Worm (Caenorhabditis elegans) whole organism, L4 larva: Measurements from ENCODE around the gene F48G7.9.

Source experiments
- lin-29 ChIP-seq: fragments of 200-800 bp; sonication (Bioruptor generic); IDR thresholded peaks from 2 replicates; pipeline ENCODE4 v1.3.6; 2022; ENCODE audit warnings: missing genetic modification reagents, missing genetic modification characterization, missing compliant biosample characterization
- nhr-10 ChIP-seq: fragments of 150-350 bp; optimal IDR thresholded peaks from 2 replicates; lab custom pipeline; 2014; ENCODE audit warnings: missing biosample characterization, missing genetic modification characterization
- nhr-28 ChIP-seq: fragments of 150-350 bp; optimal IDR thresholded peaks from 2 replicates; lab custom pipeline; 2014; ENCODE audit warnings: missing biosample characterization, missing genetic modification characterization
- unc-39 ChIP-seq: sonication (generic microtip); optimal IDR thresholded peaks from 2 replicates; lab custom pipeline; 2017; ENCODE audit warnings: missing biosample characterization, missing genetic modification characterization

- TF ChIP-seq lin-29 (GFP tag; lab: Robert Waterston, UW) (no peak), unc-39 (tag; lab: Kevin White, UChicago) (no peak), nhr-10 (no peak), nhr-28 (tag; lab: Kevin White, UChicago) (no peak)
Observed at ce11 chrV:660210-660609, 31.8 kb upstream of the F48G7.9 start, which contains the start of gene F31F4.17.
